Fruit fly (Drosophila melanogaster) S2 (cell line): ENCODE results near the gene Grip71.

Experiments used
- CG8478 ChIP-seq: fragments of >200 bp; optimal IDR thresholded peaks from 2 replicates; lab custom pipeline; 2018
- CTCF ChIP-seq, 2 experiments: fragments of >200 bp; optimal IDR thresholded peaks; 2 replicates each; lab custom pipeline; 2018

The Grip71 gene

dm6 chr2L:18693877-18694723 lies 14.5 kb upstream of the Grip71 start:
- TF ChIP-seq CTCF (optimal IDR thresholded peaks at IDR 0.05; lab: Kevin White, UChicago) (no peak), CG8478 (lab: Kevin White, UChicago) (no peak)

- no peak for TF ChIP-seq CG8478 (lab: Kevin White, UChicago)
- no peak for TF ChIP-seq CTCF (optimal IDR thresholded peaks at IDR 0.05; lab: Kevin White, UChicago)
Measured at dm6 chr2L:18694724-18695105, 13.9 kb upstream of the Grip71 start.

DNA sequence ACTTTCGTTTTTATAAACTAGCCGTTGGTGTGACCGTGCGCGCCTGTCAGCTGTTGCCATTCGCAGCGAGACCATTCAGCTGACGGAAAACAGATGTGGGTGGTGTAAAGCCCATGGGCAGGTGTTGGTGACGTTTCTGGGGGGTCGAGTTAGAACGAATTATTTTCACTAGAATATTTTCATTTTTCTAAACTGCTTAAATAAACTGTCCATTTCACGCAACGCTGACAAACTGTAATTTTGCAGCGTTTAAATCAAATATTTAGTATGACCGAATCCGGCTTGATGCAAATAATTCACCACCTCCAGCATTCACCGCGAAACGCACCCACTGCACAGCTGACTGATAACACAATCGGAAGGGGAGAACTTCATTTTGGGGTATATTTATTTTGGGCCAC lies 13.2 kb upstream of the Grip71 start, which contains the start of the genes CG10383 and CG10338:
Gene CG10383 (minus strand): TSS at position 199 of the 401 bp plus-strand sequence.
Gene CG10338 (plus strand): TSS at position 261 of the 401 bp plus-strand sequence.
- TF ChIP-seq CTCF (optimal IDR thresholded peaks at IDR 0.05; lab: Kevin White, UChicago), result no peak
- no peak for TF ChIP-seq CG8478 (lab: Kevin White, UChicago)

DNA sequence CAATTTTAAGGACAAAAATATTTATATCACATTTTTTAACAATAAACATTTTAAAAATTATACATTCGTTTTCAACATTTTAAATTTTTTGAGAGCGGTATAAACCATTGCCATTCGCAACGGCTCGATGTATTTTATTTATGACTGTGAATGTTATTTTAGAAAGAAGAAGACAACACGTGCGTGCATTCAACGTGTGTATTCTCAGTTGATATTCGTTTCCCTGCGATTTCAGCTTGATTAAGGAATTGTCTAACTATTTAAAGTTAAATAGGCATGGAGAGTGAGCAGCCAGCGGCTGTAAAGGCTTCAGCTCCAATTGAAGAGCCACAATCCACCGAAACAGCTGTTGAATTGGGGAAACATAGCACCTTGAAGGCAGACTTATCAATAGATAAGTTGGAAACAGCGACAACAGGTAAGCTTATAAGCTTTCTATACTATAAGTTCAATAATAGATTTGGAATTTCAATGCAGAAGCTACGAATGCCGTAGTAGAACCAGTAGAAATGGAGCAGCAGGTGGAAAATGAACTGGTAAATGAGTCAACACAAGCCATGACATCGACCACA lies 10.0 kb upstream of the Grip71 start, which contains the start of gene CG10341:
Gene CG10341 (plus strand): TSS at position 156 of the 572 bp plus-strand sequence.
- TF ChIP-seq CTCF (optimal IDR thresholded peaks at IDR 0.05; lab: Kevin White, UChicago) (no peak), CG8478 (lab: Kevin White, UChicago) (no peak)

- TF ChIP-seq CG8478 (lab: Kevin White, UChicago) (no peak), CTCF (optimal IDR thresholded peaks at IDR 0.05; lab: Kevin White, UChicago) (no peak)
Measured at dm6 chr2L:18702721-18703488, 5.7 kb upstream of the Grip71 start, which contains the start of the genes CG10376 and CG10343. Gene CG10376, minus strand, starts transcription at chr2L:18703105. Gene CG10343, plus strand, starts transcription at chr2L:18703473.

- TF ChIP-seq CTCF (optimal IDR thresholded peaks at IDR 0.05; lab: Kevin White, UChicago) (no peak), CG8478 (lab: Kevin White, UChicago) (no peak)
Measured at dm6 chr2L:18705617-18706046, 3.0 kb upstream of the Grip71 start, which contains the start of gene Jwa. Gene Jwa, minus strand, starts transcription at chr2L:18705703.

- TF ChIP-seq CTCF (optimal IDR thresholded peaks at IDR 0.05; lab: Kevin White, UChicago), result no peak
- TF ChIP-seq CG8478 (lab: Kevin White, UChicago), result no peak
Measured at dm6 chr2L:18707844-18708238, 805 bp upstream of the Grip71 start.

DNA sequence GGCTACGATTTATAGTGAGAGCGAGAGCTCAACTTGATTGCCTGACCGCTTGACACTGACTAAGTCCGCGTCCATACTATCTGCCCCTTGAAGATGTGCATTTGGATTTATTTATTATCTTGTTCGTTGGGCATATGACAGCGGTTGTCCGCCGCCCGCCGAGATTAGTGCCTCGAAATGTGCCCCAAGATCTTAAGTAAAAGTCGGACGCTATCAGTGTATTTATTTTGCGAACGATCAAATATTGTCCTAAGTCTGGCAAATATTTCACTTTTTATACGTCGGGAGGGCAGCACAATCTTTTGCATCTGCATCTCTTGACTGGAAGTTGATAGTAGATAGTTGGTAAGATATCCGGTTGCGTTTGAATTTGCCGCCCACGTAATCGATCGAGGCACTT lies 5.0 kb downstream of the Grip71 start, which contains the start of gene Irk3:
Gene Irk3 (minus strand): TSS at position 63 of the 400 bp plus-strand sequence.
- TF ChIP-seq CG8478 (lab: Kevin White, UChicago), result no peak
- TF ChIP-seq CTCF (optimal IDR thresholded peaks at IDR 0.05; lab: Kevin White, UChicago), result no peak

DNA sequence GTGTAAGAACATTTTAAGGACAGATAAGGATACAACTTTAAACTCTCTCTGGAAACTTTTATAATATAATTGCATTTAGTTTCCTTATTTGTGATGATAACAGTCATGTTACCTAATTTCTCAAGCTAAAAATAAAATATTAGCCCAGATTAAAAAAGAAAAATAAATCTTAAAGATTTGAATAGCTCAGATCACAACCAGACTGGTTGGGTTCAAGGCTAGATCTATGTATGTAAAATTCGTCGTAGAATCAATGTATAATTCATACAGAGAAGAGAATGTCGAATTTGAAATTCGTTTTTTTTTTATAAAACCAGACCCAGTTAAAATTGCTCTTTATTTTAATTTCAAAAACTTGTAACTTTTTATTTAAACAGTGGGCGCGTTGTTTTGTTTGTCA lies 5.4 kb downstream of the Grip71 start:
- TF ChIP-seq CTCF (optimal IDR thresholded peaks at IDR 0.05; lab: Kevin White, UChicago), result peak in 1 of 2 experiments; percentile 63
- no peak for TF ChIP-seq CG8478 (lab: Kevin White, UChicago)

DNA sequence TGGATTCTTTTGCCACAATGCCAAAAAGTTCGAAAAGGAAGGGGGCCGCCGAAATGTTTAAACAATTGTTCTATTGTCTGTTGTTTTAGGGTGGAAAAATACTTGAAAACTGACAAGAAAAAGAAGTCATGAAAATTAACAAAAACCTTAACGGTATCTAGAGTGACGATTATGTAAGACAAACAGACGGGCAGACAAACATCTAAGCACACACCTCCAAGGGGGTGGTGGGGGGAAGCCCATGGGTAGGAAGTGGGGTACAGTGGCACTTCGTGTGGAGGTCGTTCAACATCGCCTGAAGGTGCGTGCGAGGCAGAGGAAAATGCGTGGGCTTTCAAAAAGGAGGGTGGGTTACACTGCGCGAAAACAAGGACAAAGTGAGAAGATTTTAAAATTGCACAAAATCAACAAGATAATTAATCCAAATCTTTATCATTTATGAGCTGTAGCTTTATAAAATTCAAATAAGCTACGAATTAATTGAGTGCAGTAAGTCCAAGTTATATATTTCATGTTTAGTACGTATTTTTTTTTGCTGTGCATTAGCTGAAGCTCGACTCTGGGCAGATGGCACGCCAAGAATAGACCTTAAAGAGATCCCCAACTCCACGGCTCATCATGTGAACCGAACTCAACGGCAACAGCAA lies 8.8 kb downstream of the Grip71 start:
- TF ChIP-seq CG8478 (lab: Kevin White, UChicago), result no peak
- no peak for TF ChIP-seq CTCF (optimal IDR thresholded peaks at IDR 0.05; lab: Kevin White, UChicago)

DNA sequence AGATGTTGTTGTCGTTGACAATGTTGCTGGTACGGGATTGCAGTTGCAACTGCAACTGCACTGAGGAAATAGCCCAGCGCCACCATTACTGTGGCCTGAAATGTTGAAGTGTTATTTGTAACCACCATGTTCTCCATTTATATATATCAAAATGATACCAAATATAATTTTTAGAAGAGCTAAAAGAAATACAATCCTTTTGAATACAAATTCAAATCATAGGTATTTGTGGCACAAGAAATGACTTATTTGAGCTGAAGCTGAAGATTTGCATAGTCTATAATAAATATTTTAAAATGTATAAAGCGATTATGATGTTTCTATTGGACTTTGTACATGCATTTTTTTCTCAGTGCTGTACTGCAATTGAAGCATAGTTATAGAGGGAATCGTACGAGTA lies 10.9 kb downstream of the Grip71 start:
- TF ChIP-seq CTCF (optimal IDR thresholded peaks at IDR 0.05; lab: Kevin White, UChicago) (no peak), CG8478 (lab: Kevin White, UChicago) (no peak)

dm6 chr2L:18724842-18725241 lies 16.2 kb downstream of the Grip71 start:
- TF ChIP-seq CG8478 (lab: Kevin White, UChicago) (no peak), CTCF (optimal IDR thresholded peaks at IDR 0.05; lab: Kevin White, UChicago) (no peak)

dm6 chr2L:18727986-18728385 lies 19.3 kb downstream of the Grip71 start:
- TF ChIP-seq CG8478 (lab: Kevin White, UChicago) (no peak), CTCF (optimal IDR thresholded peaks at IDR 0.05; lab: Kevin White, UChicago) (no peak)

DNA sequence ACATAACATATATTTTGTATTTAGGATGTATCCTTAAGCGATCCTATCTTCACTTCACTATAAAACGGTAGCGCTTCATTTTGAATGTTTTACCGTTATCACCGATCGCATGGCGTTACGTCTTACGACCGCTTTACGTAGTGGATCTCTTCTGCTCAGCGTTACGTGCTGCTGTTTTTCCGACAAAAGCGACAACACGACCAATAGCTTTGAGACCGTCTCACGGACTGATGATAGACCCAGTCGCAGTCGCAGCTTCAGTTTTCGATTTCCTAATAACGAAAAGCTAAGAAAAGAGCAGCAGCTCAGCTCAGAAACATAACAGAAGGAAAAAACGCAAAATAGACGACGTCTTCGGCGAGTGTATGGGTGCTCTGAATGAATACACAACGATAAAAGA lies 23.6 kb downstream of the Grip71 start, which contains the start of gene CG10348:
Gene CG10348 (minus strand): TSS at position 234 of the 400 bp plus-strand sequence.
- no peak for TF ChIP-seq CTCF (optimal IDR thresholded peaks at IDR 0.05; lab: Kevin White, UChicago)
- TF ChIP-seq CG8478 (lab: Kevin White, UChicago), result no peak
